Fruit fly (Drosophila melanogaster) whole organism: ENCODE data around the gene CG3434.

Experiments
- CG8478 ChIP-seq: fragments of >200 bp; optimal IDR thresholded peaks from 2 replicates; lab custom pipeline; 2018; ENCODE audit warnings: inconsistent platforms
- Dll ChIP-seq: fragments of >200 bp; optimal IDR thresholded peaks from 2 replicates; lab custom pipeline; 2017
- EcR ChIP-seq, 2 experiments: fragments of >200 bp; optimal IDR thresholded peaks; 2 replicates each; lab custom pipeline; 2017; ENCODE audit warnings: missing biosample characterization in 2 of 2, missing genetic modification characterization in 2 of 2, missing genetic modification reagents in 2 of 2
- pan ChIP-seq: fragments of >200 bp; optimal IDR thresholded peaks from 2 replicates; lab custom pipeline; 2017
- psq ChIP-seq: fragments of >200 bp; optimal IDR thresholded peaks from 2 replicates; lab custom pipeline; 2017
- usp ChIP-seq: fragments of >200 bp; optimal IDR thresholded peaks from 2 replicates; lab custom pipeline; 2017; ENCODE audit warnings: missing biosample characterization, missing genetic modification characterization, mixed read lengths

dm6 chr3L:9457619-9458092 lies 2.9 kb downstream of the CG3434 start, which contains the start of gene CG3437:
- no peak for TF ChIP-seq CG8478 (lab: Kevin White, UChicago)
- TF ChIP-seq usp (GFP tag; lab: Kevin White, UChicago) = no peak
- no peak for TF ChIP-seq pan (lab: Kevin White, UChicago)
- TF ChIP-seq EcR (GFP tag; optimal IDR thresholded peaks at IDR 0.05; lab: Kevin White, UChicago) = no peak
- no peak for TF ChIP-seq Dll (lab: Kevin White, UChicago)
- TF ChIP-seq psq (lab: Kevin White, UChicago) = no peak
